Fruit fly (Drosophila melanogaster) whole organism, embryonic: ENCODE results near the gene Vm34Ca.

Source experiments
- Adf1 ChIP-seq: fragments of 200-800 bp; sonication (Bioruptor generic); IDR thresholded peaks from 2 replicates; pipeline ENCODE4 v1.3.6; 2022; ENCODE audit warnings: missing biosample characterization, missing genetic modification characterization
- Antp ChIP-seq: fragments of 200-800 bp; sonication (Bioruptor generic); optimal IDR thresholded peaks from 3 replicates; lab custom pipeline; 2016; ENCODE audit warnings: missing biosample characterization, missing genetic modification characterization
- B-H2 ChIP-seq: fragments of 200-800 bp; sonication (Bioruptor generic); optimal IDR thresholded peaks from 2 replicates; lab custom pipeline; 2018; ENCODE audit warnings: missing biosample characterization, mild to moderate bottlenecking, missing genetic modification characterization
- CG10543 ChIP-seq: fragments of 200-800 bp; sonication (Bioruptor generic); optimal IDR thresholded peaks from 3 replicates; lab custom pipeline; 2017; ENCODE audit warnings: missing biosample characterization, mild to moderate bottlenecking, missing genetic modification characterization, moderate library complexity
- CG10959 ChIP-seq: fragments of 200-800 bp; sonication (Bioruptor generic); IDR thresholded peaks from 2 replicates; pipeline ENCODE4 v1.3.6; 2022; ENCODE audit warnings: missing biosample characterization, missing genetic modification characterization
- CG11093 ChIP-seq: fragments of 200-800 bp; sonication (Bioruptor generic); IDR thresholded peaks from 3 replicates; pipeline ENCODE4 v1.3.6; 2022; ENCODE audit warnings: missing biosample characterization, missing genetic modification characterization
- CG11456 ChIP-seq: fragments of 200-800 bp; sonication (Bioruptor generic); IDR thresholded peaks from 3 replicates; pipeline ENCODE4 v1.3.6; 2022; ENCODE audit warnings: missing biosample characterization, missing genetic modification characterization
- CG12104 ChIP-seq: fragments of 200-800 bp; sonication (Bioruptor generic); optimal IDR thresholded peaks from 3 replicates; lab custom pipeline; 2016; ENCODE audit warnings: missing biosample characterization, missing genetic modification characterization
- CG18599 ChIP-seq: fragments of 200-800 bp; sonication (Bioruptor generic); optimal IDR thresholded peaks from 3 replicates; lab custom pipeline; 2017; ENCODE audit warnings: missing biosample characterization, missing genetic modification characterization, mild to moderate bottlenecking, moderate library complexity, missing genetic modification reagents
- CG3065 ChIP-seq: fragments of 200-800 bp; sonication (Bioruptor generic); optimal IDR thresholded peaks from 2 replicates; lab custom pipeline; 2016; ENCODE audit warnings: missing biosample characterization, missing genetic modification characterization
- CG3281 ChIP-seq: fragments of 200-800 bp; sonication (Bioruptor generic); optimal IDR thresholded peaks from 3 replicates; lab custom pipeline; 2017; ENCODE audit warnings: missing biosample characterization, mild to moderate bottlenecking, missing genetic modification characterization
- CG3407 ChIP-seq: fragments of 200-800 bp; sonication (Bioruptor generic); optimal IDR thresholded peaks from 2 replicates; lab custom pipeline; 2018; ENCODE audit warnings: missing biosample characterization, mild to moderate bottlenecking, missing genetic modification characterization
- CG34422 ChIP-seq: fragments of 200-800 bp; sonication (Bioruptor generic); IDR thresholded peaks from 3 replicates; pipeline ENCODE4 v1.3.6; 2022; ENCODE audit warnings: missing biosample characterization, missing genetic modification characterization
- CG4404 ChIP-seq: fragments of 200-800 bp; sonication (Bioruptor generic); IDR thresholded peaks from 2 replicates; pipeline ENCODE4 v1.3.6; 2022; ENCODE audit warnings: missing biosample characterization, missing genetic modification characterization
- CG5953 ChIP-seq: fragments of 200-800 bp; sonication (Bioruptor generic); IDR thresholded peaks from 2 replicates; pipeline ENCODE4 v1.3.6; 2022; ENCODE audit warnings: missing biosample characterization, missing genetic modification characterization
- CG7357 ChIP-seq: fragments of 200-800 bp; sonication (Bioruptor generic); IDR thresholded peaks from 3 replicates; pipeline ENCODE4 v1.3.6; 2022; ENCODE audit warnings: missing biosample characterization, missing genetic modification characterization
- CG7745 ChIP-seq: fragments of 200-800 bp; sonication (Bioruptor generic); optimal IDR thresholded peaks from 2 replicates; lab custom pipeline; 2018; ENCODE audit warnings: missing biosample characterization, mild to moderate bottlenecking, missing genetic modification characterization, moderate library complexity
- CG7963 ChIP-seq: fragments of 200-800 bp; sonication (Bioruptor generic); IDR thresholded peaks from 3 replicates; pipeline ENCODE4 v1.3.6; 2022; ENCODE audit warnings: missing biosample characterization, missing genetic modification characterization; ENCODE audit not compliant: partially characterized antibody
- CG9215 ChIP-seq: fragments of 200-800 bp; sonication (Bioruptor generic); IDR thresholded peaks from 2 replicates; pipeline ENCODE4 v1.3.6; 2022; ENCODE audit warnings: missing biosample characterization, missing genetic modification characterization
- Dad ChIP-seq: fragments of 200-800 bp; sonication (Bioruptor generic); optimal IDR thresholded peaks from 3 replicates; lab custom pipeline; 2016; ENCODE audit warnings: missing biosample characterization, missing genetic modification characterization
- Dek ChIP-seq: fragments of 200-800 bp; sonication (Bioruptor generic); optimal IDR thresholded peaks from 3 replicates; lab custom pipeline; 2019; ENCODE audit warnings: missing biosample characterization, mild to moderate bottlenecking, missing genetic modification characterization, moderate library complexity
- Dip3 ChIP-seq: fragments of 200-800 bp; sonication (Bioruptor generic); optimal IDR thresholded peaks from 3 replicates; lab custom pipeline; 2016; ENCODE audit warnings: missing biosample characterization, missing genetic modification characterization
- E2f1 ChIP-seq: fragments of 200-800 bp; sonication (Bioruptor generic); IDR thresholded peaks from 2 replicates; pipeline ENCODE4 v1.3.6; 2022; ENCODE audit warnings: missing biosample characterization, missing genetic modification characterization
- Max ChIP-seq: fragments of 200-800 bp; sonication (Bioruptor generic); optimal IDR thresholded peaks from 2 replicates; lab custom pipeline; 2016; ENCODE audit warnings: missing biosample characterization, mild to moderate bottlenecking, missing genetic modification characterization
- Med ChIP-seq: fragments of 200-800 bp; sonication (Bioruptor generic); peaks from one replicate; lab custom pipeline; 2016; ENCODE audit warnings: missing biosample characterization, missing genetic modification characterization, mild to moderate bottlenecking, inconsistent platforms, moderate library complexity
- Neu2 ChIP-seq: fragments of 200-800 bp; sonication (Bioruptor generic); optimal IDR thresholded peaks from 3 replicates; lab custom pipeline; 2016; ENCODE audit warnings: missing biosample characterization, missing genetic modification characterization, borderline replicate concordance
- PHDP ChIP-seq: fragments of 200-800 bp; sonication (Bioruptor generic); optimal IDR thresholded peaks from 3 replicates; lab custom pipeline; 2018; ENCODE audit warnings: missing biosample characterization, mild to moderate bottlenecking, missing genetic modification characterization, moderate library complexity
- Pdp1 ChIP-seq, 2 experiments: fragments of 200-800 bp; sonication (Bioruptor generic); optimal IDR thresholded peaks; 3 replicates each; lab custom pipeline; 2016; ENCODE audit warnings: missing biosample characterization in 2 of 2, missing genetic modification characterization in 2 of 2, mild to moderate bottlenecking in 1 of 2, moderate library complexity in 1 of 2
- Poxn ChIP-seq: fragments of 200-800 bp; sonication (Bioruptor generic); IDR thresholded peaks from 2 replicates; pipeline ENCODE4 v1.3.6; 2022; ENCODE audit warnings: missing biosample characterization, missing genetic modification characterization
- Ptx1 ChIP-seq: fragments of 200-800 bp; sonication (Bioruptor generic); IDR thresholded peaks from 2 replicates; pipeline ENCODE4 v1.3.6; 2022; ENCODE audit warnings: missing biosample characterization, missing genetic modification characterization
- Scr ChIP-seq: fragments of 200-800 bp; sonication (Bioruptor generic); IDR thresholded peaks from 2 replicates; pipeline ENCODE4 v1.3.6; 2022; ENCODE audit warnings: missing biosample characterization, missing genetic modification characterization; ENCODE audit not compliant: partially characterized antibody
- Vsx1 ChIP-seq: fragments of 200-800 bp; sonication (Bioruptor generic); optimal IDR thresholded peaks from 2 replicates; lab custom pipeline; 2017; ENCODE audit warnings: missing biosample characterization, mild to moderate bottlenecking, missing genetic modification characterization, missing genetic modification reagents
- ap ChIP-seq: fragments of 200-800 bp; sonication (Bioruptor generic); IDR thresholded peaks from 2 replicates; pipeline ENCODE4 v1.3.6; 2022; ENCODE audit warnings: missing biosample characterization, missing genetic modification characterization
- az2 ChIP-seq: fragments of 200-800 bp; sonication (Bioruptor generic); optimal IDR thresholded peaks from 3 replicates; lab custom pipeline; 2016; ENCODE audit warnings: missing biosample characterization, missing genetic modification characterization
- btn ChIP-seq: fragments of 200-800 bp; sonication (Bioruptor generic); optimal IDR thresholded peaks from 2 replicates; lab custom pipeline; 2016; ENCODE audit warnings: missing biosample characterization, missing genetic modification characterization
- cg ChIP-seq: fragments of 200-800 bp; sonication (Bioruptor generic); optimal IDR thresholded peaks from 3 replicates; lab custom pipeline; 2019; ENCODE audit warnings: missing biosample characterization, mild to moderate bottlenecking, missing genetic modification characterization, moderate library complexity
- croc ChIP-seq: fragments of 200-800 bp; sonication (Bioruptor generic); conservative IDR thresholded peaks from 3 replicates; pipeline ENCODE4 v1.3.6; 2022; ENCODE audit warnings: missing biosample characterization, missing genetic modification characterization
- eyg ChIP-seq: fragments of 200-800 bp; sonication (Bioruptor generic); optimal IDR thresholded peaks from 3 replicates; lab custom pipeline; 2016; ENCODE audit warnings: missing biosample characterization, missing genetic modification characterization
- fd3F ChIP-seq: fragments of 200-800 bp; sonication (Bioruptor generic); optimal IDR thresholded peaks from 2 replicates; lab custom pipeline; 2018; ENCODE audit warnings: missing biosample characterization, mild to moderate bottlenecking, missing genetic modification characterization, moderate library complexity
- fru ChIP-seq: fragments of >200 bp; optimal IDR thresholded peaks from 2 replicates; lab custom pipeline; 2017
- jumu ChIP-seq: fragments of 200-800 bp; sonication (Bioruptor generic); optimal IDR thresholded peaks from 3 replicates; lab custom pipeline; 2016; ENCODE audit warnings: missing biosample characterization, missing genetic modification characterization
- lab ChIP-seq: fragments of 200-800 bp; sonication (Bioruptor generic); optimal IDR thresholded peaks from 3 replicates; lab custom pipeline; 2017; ENCODE audit warnings: missing biosample characterization, missing genetic modification characterization, mild to moderate bottlenecking, moderate library complexity, missing genetic modification reagents
- lilli ChIP-seq: fragments of 200-800 bp; sonication (Bioruptor generic); optimal IDR thresholded peaks from 3 replicates; lab custom pipeline; 2016; ENCODE audit warnings: missing biosample characterization, missing genetic modification characterization
- maf-S ChIP-seq: fragments of 200-800 bp; sonication (Bioruptor generic); optimal IDR thresholded peaks from 2 replicates; lab custom pipeline; 2016; ENCODE audit warnings: missing biosample characterization, missing genetic modification characterization
- mld ChIP-seq: fragments of 200-800 bp; sonication (Bioruptor generic); IDR thresholded peaks from 3 replicates; pipeline ENCODE4 v1.3.6; 2022; ENCODE audit warnings: missing biosample characterization, missing genetic modification characterization; ENCODE audit not compliant: partially characterized antibody
- otp ChIP-seq: fragments of 200-800 bp; sonication (Bioruptor generic); IDR thresholded peaks from 3 replicates; pipeline ENCODE4, ENCODE4 v1.3.6; 2022; ENCODE audit warnings: missing biosample characterization, missing genetic modification characterization
- psq ChIP-seq: fragments of 200-800 bp; sonication (Bioruptor generic); optimal IDR thresholded peaks from 2 replicates; lab custom pipeline; 2017; ENCODE audit warnings: missing biosample characterization, missing genetic modification characterization
- sisA ChIP-seq: fragments of 200-800 bp; sonication (Bioruptor generic); IDR thresholded peaks from 2 replicates; pipeline ENCODE4 v1.3.6; 2022; ENCODE audit warnings: missing biosample characterization, missing genetic modification characterization
- ssp ChIP-seq: fragments of 200-800 bp; sonication (Bioruptor generic); IDR thresholded peaks from 2 replicates; pipeline ENCODE4 v1.3.6; 2022; ENCODE audit warnings: missing biosample characterization, missing genetic modification characterization
- tio ChIP-seq: fragments of 200-800 bp; sonication (Bioruptor generic); optimal IDR thresholded peaks from 2 replicates; lab custom pipeline; 2017; ENCODE audit warnings: missing biosample characterization, missing genetic modification characterization, inconsistent platforms
- unc-4 ChIP-seq: fragments of 200-800 bp; sonication (Bioruptor generic); IDR thresholded peaks from 2 replicates; pipeline ENCODE4 v1.3.6; 2022; ENCODE audit warnings: missing biosample characterization, missing genetic modification characterization; ENCODE audit not compliant: partially characterized antibody
- wek ChIP-seq: fragments of 200-800 bp; sonication (Bioruptor generic); optimal IDR thresholded peaks from 3 replicates; lab custom pipeline; 2018; ENCODE audit warnings: missing biosample characterization, mild to moderate bottlenecking, missing genetic modification characterization, moderate library complexity

Vm34Ca gene

DNA sequence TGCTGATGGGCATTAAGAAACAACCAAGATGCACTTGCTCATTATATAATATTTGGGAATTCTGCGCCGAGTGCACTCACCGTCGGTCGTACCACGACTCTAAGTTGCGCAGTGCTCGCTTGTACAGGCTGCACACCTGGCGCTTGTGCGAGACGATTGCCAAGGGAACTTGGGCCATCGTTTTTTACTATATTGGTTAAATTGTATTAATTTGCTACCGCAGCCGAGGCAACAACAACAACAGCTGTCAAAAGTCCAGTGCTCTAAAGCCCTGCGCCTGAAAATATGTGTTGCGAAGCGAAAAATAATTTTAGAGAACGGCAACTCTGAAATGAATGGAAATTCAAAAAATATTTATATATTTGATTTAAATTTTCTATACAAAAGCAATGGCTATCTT, 40.7 kb downstream of the Vm34Ca start, which contains the start of gene ND-B22 (continued):
- TF ChIP-seq fd3F (GFP tag; lab: Kevin White, UChicago), result no peak
- TF ChIP-seq sisA (GFP tag; lab: Robert Waterston, UW), result no peak
- TF ChIP-seq Ptx1 (GFP tag; lab: Robert Waterston, UW), result peak; percentile 36; the same call in 1 of the 2 replicates
- TF ChIP-seq Adf1 (GFP tag; lab: Robert Waterston, UW), result no peak; the same call in 1 of the 2 replicates
- TF ChIP-seq CG9215 (GFP tag; lab: Robert Waterston, UW), result no peak
- no peak for TF ChIP-seq wek
- no peak for TF ChIP-seq maf-S (GFP tag; lab: Kevin White, UChicago)
- no peak for TF ChIP-seq CG7357 (GFP tag; lab: Robert Waterston, UW)
- no peak for TF ChIP-seq cg (GFP tag; lab: Kevin White, UChicago)
- TF ChIP-seq otp (GFP tag; lab: Robert Waterston, UW), result no peak
- peak; percentile 24 for TF ChIP-seq PHDP
- TF ChIP-seq CG10959 (GFP tag; lab: Robert Waterston, UW), result no peak
- TF ChIP-seq eyg (GFP tag; lab: Kevin White, UChicago), result no peak
- peak; percentile 67 for TF ChIP-seq lilli (GFP tag; lab: Kevin White, UChicago)
- peak; percentile 88 for TF ChIP-seq Med (GFP tag; lab: Kevin White, UChicago)
- no peak for TF ChIP-seq Neu2 (GFP tag; lab: Kevin White, UChicago)
- TF ChIP-seq CG5953, result no peak
- TF ChIP-seq Max (GFP tag; lab: Kevin White, UChicago), result peak; percentile 30
- TF ChIP-seq Dad (GFP tag; lab: Kevin White, UChicago), result peak; percentile 50
- no peak for TF ChIP-seq croc (GFP tag; lab: Robert Waterston, UW)
- TF ChIP-seq tio (GFP tag; lab: Kevin White, UChicago), result no peak
- TF ChIP-seq ssp (GFP tag; lab: Robert Waterston, UW), result no peak
- TF ChIP-seq CG34422, result peak; percentile 35; the same call in 1 of the 3 replicates
- TF ChIP-seq CG18599 (GFP tag; lab: Kevin White, UChicago), result peak; percentile 51
- peak; percentile 34 for TF ChIP-seq Dek (tag; lab: Kevin White, UChicago)
- peak; percentile 33 for TF ChIP-seq Vsx1 (GFP tag; lab: Kevin White, UChicago)
- TF ChIP-seq CG3407 (GFP tag; lab: Kevin White, UChicago), result peak; percentile 26
- no peak for TF ChIP-seq btn (GFP tag; lab: Kevin White, UChicago)
- TF ChIP-seq psq (GFP tag; lab: Kevin White, UChicago), result no peak
- peak; percentile 61 for TF ChIP-seq Dip3 (GFP tag; lab: Kevin White, UChicago)
- no peak for TF ChIP-seq CG3065 (GFP tag; lab: Kevin White, UChicago)
- TF ChIP-seq CG4404 (GFP tag; lab: Robert Waterston, UW), result no peak
- peak; percentile 24 for TF ChIP-seq az2 (GFP tag; lab: Kevin White, UChicago)
- TF ChIP-seq CG7745 (tag; lab: Kevin White, UChicago), result no peak
- TF ChIP-seq Poxn (GFP tag; lab: Robert Waterston, UW), result no peak
- TF ChIP-seq unc-4 (GFP tag; lab: Robert Waterston, UW), result no peak
- peak; percentile 27 to 97 for TF ChIP-seq Pdp1 (GFP tag; optimal IDR thresholded peaks at IDR 0.05; lab: Kevin White, UChicago)
- TF ChIP-seq ap (GFP tag; lab: Robert Waterston, UW), result no peak
- no peak for TF ChIP-seq CG12104 (GFP tag; lab: Kevin White, UChicago)
- TF ChIP-seq CG7963 (GFP tag; lab: Robert Waterston, UW), result peak; percentile 16; the same call in 1 of the 3 replicates
- peak; percentile 57 for TF ChIP-seq lab
- TF ChIP-seq CG11456 (GFP tag; lab: Robert Waterston, UW), result peak; percentile 12; the same call in 1 of the 3 replicates
- TF ChIP-seq mld (GFP tag; lab: Robert Waterston, UW), result no peak
- TF ChIP-seq Scr (GFP tag; lab: Robert Waterston, UW), result 0 out of 2 replicates have a peak, but pooled peaks have one; percentile 25
- TF ChIP-seq jumu (GFP tag; lab: Kevin White, UChicago), result no peak
- TF ChIP-seq fru, result no peak
- peak; percentile 56 for TF ChIP-seq CG3281 (GFP tag; lab: Kevin White, UChicago)
- TF ChIP-seq B-H2 (GFP tag; lab: Kevin White, UChicago), result peak; percentile 88
- TF ChIP-seq Antp (GFP tag; lab: Kevin White, UChicago), result peak; percentile 4
- TF ChIP-seq E2f1 (GFP tag; lab: Robert Waterston, UW), result no peak
- TF ChIP-seq CG11093 (GFP tag; lab: Robert Waterston, UW), result no peak
- peak; percentile 38 for TF ChIP-seq CG10543 (GFP tag; lab: Kevin White, UChicago)
